Fruit fly (Drosophila melanogaster) whole organism, embryonic: ENCODE measurements around the gene CBP.

Source experiments
- Bteb2 ChIP-seq: fragments of 200-800 bp; sonication (Bioruptor generic); optimal IDR thresholded peaks from 2 replicates; lab custom pipeline; 2016; ENCODE audit warnings: missing biosample characterization, missing genetic modification characterization
- CG10321 ChIP-seq: fragments of 200-800 bp; sonication (Bioruptor generic); IDR thresholded peaks from 2 replicates; pipeline ENCODE4 v1.3.6; 2022; ENCODE audit warnings: missing biosample characterization, missing genetic modification characterization
- CG10462 ChIP-seq: fragments of 200-800 bp; sonication (Bioruptor generic); optimal IDR thresholded peaks from 2 replicates; lab custom pipeline; 2016; ENCODE audit warnings: missing biosample characterization, missing genetic modification characterization
- CG10543 ChIP-seq: fragments of 200-800 bp; sonication (Bioruptor generic); optimal IDR thresholded peaks from 3 replicates; lab custom pipeline; 2017; ENCODE audit warnings: missing biosample characterization, mild to moderate bottlenecking, missing genetic modification characterization, moderate library complexity
- CG11695 ChIP-seq: fragments of 200-800 bp; sonication (Bioruptor generic); IDR thresholded peaks from 3 replicates; pipeline ENCODE4 v1.3.6; 2022; ENCODE audit warnings: missing biosample characterization, missing genetic modification characterization
- CG12104 ChIP-seq: fragments of 200-800 bp; sonication (Bioruptor generic); optimal IDR thresholded peaks from 3 replicates; lab custom pipeline; 2016; ENCODE audit warnings: missing biosample characterization, missing genetic modification characterization
- CG12744 ChIP-seq: fragments of 200-800 bp; sonication (Bioruptor generic); optimal IDR thresholded peaks from 2 replicates; lab custom pipeline; 2016; ENCODE audit warnings: missing biosample characterization, missing genetic modification characterization
- CG15269 ChIP-seq: fragments of 200-800 bp; sonication (Bioruptor generic); optimal IDR thresholded peaks from 2 replicates; lab custom pipeline; 2018; ENCODE audit warnings: missing biosample characterization, mild to moderate bottlenecking, missing genetic modification characterization, moderate library complexity
- CG15601 ChIP-seq: fragments of 200-800 bp; sonication (Bioruptor generic); optimal IDR thresholded peaks from 3 replicates; lab custom pipeline; 2019; ENCODE audit warnings: missing biosample characterization, mild to moderate bottlenecking, missing genetic modification characterization, moderate library complexity
- CG17186 ChIP-seq: fragments of 200-800 bp; sonication (Bioruptor generic); optimal IDR thresholded peaks from 3 replicates; lab custom pipeline; 2017; ENCODE audit warnings: missing biosample characterization, missing genetic modification reagents, missing genetic modification characterization
- CG2199 ChIP-seq: fragments of 200-800 bp; sonication (Bioruptor generic); IDR thresholded peaks from 3 replicates; pipeline ENCODE4 v1.3.6; 2022; ENCODE audit warnings: missing biosample characterization, missing genetic modification characterization
- CG2889 ChIP-seq: fragments of 200-800 bp; sonication (Bioruptor generic); IDR thresholded peaks from 3 replicates; pipeline ENCODE4 v1.3.6; 2022; ENCODE audit warnings: missing biosample characterization, missing genetic modification characterization
- CG30431 ChIP-seq: fragments of 200-800 bp; sonication (Bioruptor generic); optimal IDR thresholded peaks from 2 replicates; lab custom pipeline; 2017; ENCODE audit warnings: missing biosample characterization, missing genetic modification characterization
- CG3163 ChIP-seq: fragments of 200-800 bp; sonication (Bioruptor generic); optimal IDR thresholded peaks from 3 replicates; lab custom pipeline; 2016; ENCODE audit warnings: missing biosample characterization, missing genetic modification characterization
- CG3847 ChIP-seq: fragments of 200-800 bp; sonication (Bioruptor generic); IDR thresholded peaks from 2 replicates; pipeline ENCODE4 v1.3.6; 2022; ENCODE audit warnings: missing biosample characterization, missing genetic modification characterization
- CG4360 ChIP-seq: fragments of 200-800 bp; sonication (Bioruptor generic); IDR thresholded peaks from 2 replicates; pipeline ENCODE4 v1.3.6; 2022; ENCODE audit warnings: missing biosample characterization, missing genetic modification characterization
- CG4424 ChIP-seq: fragments of 200-800 bp; sonication (Bioruptor generic); optimal IDR thresholded peaks from 3 replicates; lab custom pipeline; 2016; ENCODE audit warnings: missing biosample characterization, missing genetic modification characterization
- CG6854 ChIP-seq: fragments of 200-800 bp; sonication (Bioruptor generic); optimal IDR thresholded peaks from 3 replicates; lab custom pipeline; 2017; ENCODE audit warnings: missing biosample characterization, mild to moderate bottlenecking, missing genetic modification characterization
- CG8290 ChIP-seq, 3 experiments: fragments of 200-800 bp; sonication (Bioruptor generic); optimal IDR thresholded peaks; 2 replicates each; lab custom pipeline; 2016 to 2019; ENCODE audit warnings: missing biosample characterization in 3 of 3, missing genetic modification characterization in 3 of 3, mild to moderate bottlenecking in 2 of 3, moderate library complexity in 1 of 3
- CG8478 ChIP-seq: fragments of >200 bp; optimal IDR thresholded peaks from 2 replicates; lab custom pipeline; 2018
- CG9609 ChIP-seq: fragments of 200-800 bp; sonication (Bioruptor generic); optimal IDR thresholded peaks from 3 replicates; lab custom pipeline; 2016; ENCODE audit warnings: missing biosample characterization, missing genetic modification characterization
- CoRest ChIP-seq: fragments of 200-800 bp; sonication (Bioruptor generic); optimal IDR thresholded peaks from 3 replicates; lab custom pipeline; 2018; ENCODE audit warnings: missing biosample characterization, mild to moderate bottlenecking, missing genetic modification characterization, moderate library complexity
- Dad ChIP-seq: fragments of 200-800 bp; sonication (Bioruptor generic); optimal IDR thresholded peaks from 3 replicates; lab custom pipeline; 2016; ENCODE audit warnings: missing biosample characterization, missing genetic modification characterization
- Dll ChIP-seq: fragments of 200-800 bp; sonication (Bioruptor generic); IDR thresholded peaks from 4 replicates; pipeline ENCODE4 v1.3.6; 2022; ENCODE audit warnings: missing biosample characterization, missing genetic modification characterization; ENCODE audit not compliant: partially characterized antibody
- E2f1 ChIP-seq: fragments of 200-800 bp; sonication (Bioruptor generic); IDR thresholded peaks from 2 replicates; pipeline ENCODE4 v1.3.6; 2022; ENCODE audit warnings: missing biosample characterization, missing genetic modification characterization
- Fer1 ChIP-seq: fragments of 200-800 bp; sonication (Bioruptor generic); optimal IDR thresholded peaks from 2 replicates; lab custom pipeline; 2017; ENCODE audit warnings: missing biosample characterization, mild to moderate bottlenecking, missing genetic modification characterization
- HLH54F ChIP-seq: fragments of 200-800 bp; sonication (Bioruptor generic); optimal IDR thresholded peaks from 3 replicates; lab custom pipeline; 2016; ENCODE audit warnings: missing biosample characterization, missing genetic modification characterization
- Hmr ChIP-seq: fragments of 200-800 bp; sonication (Bioruptor generic); optimal IDR thresholded peaks from 3 replicates; lab custom pipeline; 2017; ENCODE audit warnings: mild to moderate bottlenecking, missing biosample characterization, missing genetic modification reagents, missing genetic modification characterization
- Hr39 ChIP-seq: fragments of >200 bp; optimal IDR thresholded peaks from 2 replicates; lab custom pipeline; 2017
- Hr78 ChIP-seq, 2 experiments: fragments of 200-800 bp in 1 of 2; fragments of >200 bp in 1 of 2; sonication (Bioruptor generic) in 1 of 2; optimal IDR thresholded peaks; 2 replicates each; lab custom pipeline; 2017 to 2019; ENCODE audit warnings: missing biosample characterization in 2 of 2, missing genetic modification characterization in 2 of 2, mild to moderate bottlenecking in 1 of 2, moderate library complexity in 1 of 2
- Hsf ChIP-seq: fragments of 200-800 bp; sonication (Bioruptor generic); optimal IDR thresholded peaks from 3 replicates; lab custom pipeline; 2016; ENCODE audit warnings: missing biosample characterization, missing genetic modification characterization
- NfI ChIP-seq: fragments of 200-800 bp; sonication (Bioruptor generic); optimal IDR thresholded peaks from 3 replicates; lab custom pipeline; 2018; ENCODE audit warnings: missing biosample characterization, mild to moderate bottlenecking, missing genetic modification characterization, moderate library complexity
- Xrp1 ChIP-seq: fragments of 200-800 bp; sonication (Bioruptor generic); IDR thresholded peaks from 2 replicates; pipeline ENCODE4 v1.3.6; 2022; ENCODE audit warnings: missing biosample characterization, missing genetic modification characterization
- cg ChIP-seq: fragments of 200-800 bp; sonication (Bioruptor generic); optimal IDR thresholded peaks from 3 replicates; lab custom pipeline; 2019; ENCODE audit warnings: missing biosample characterization, mild to moderate bottlenecking, missing genetic modification characterization, moderate library complexity
- fd102C ChIP-seq: fragments of 200-800 bp; sonication (Bioruptor generic); optimal IDR thresholded peaks from 2 replicates; lab custom pipeline; 2018; ENCODE audit warnings: missing biosample characterization, mild to moderate bottlenecking, missing genetic modification characterization, moderate library complexity
- fd64A ChIP-seq: fragments of 200-800 bp; sonication (Bioruptor generic); optimal IDR thresholded peaks from 3 replicates; lab custom pipeline; 2018; ENCODE audit warnings: missing biosample characterization, mild to moderate bottlenecking, missing genetic modification characterization
- grau ChIP-seq: fragments of 200-800 bp; optimal IDR thresholded peaks from 3 replicates; lab custom pipeline; 2019; ENCODE audit warnings: missing biosample characterization, mild to moderate bottlenecking, missing genetic modification characterization, moderate library complexity
- grn ChIP-seq: fragments of 200-800 bp; sonication (Bioruptor generic); optimal IDR thresholded peaks from 3 replicates; lab custom pipeline; 2017; ENCODE audit warnings: missing biosample characterization, missing genetic modification characterization
- her ChIP-seq: fragments of 200-800 bp; sonication (Bioruptor generic); optimal IDR thresholded peaks from 2 replicates; lab custom pipeline; 2016; ENCODE audit warnings: missing biosample characterization, missing genetic modification characterization
- hkb ChIP-seq, 2 experiments: fragments of 200-800 bp in 1 of 2; fragments of >200 bp in 1 of 2; sonication (Bioruptor generic) in 1 of 2; IDR thresholded peaks in 1 of 2; optimal IDR thresholded peaks in 1 of 2; 2 replicates each; pipeline versions ENCODE4 v1.3.6 to Lab custom; 2017 to 2022; ENCODE audit warnings: missing biosample characterization in 1 of 2, missing genetic modification characterization in 1 of 2
- insv ChIP-seq, 2 experiments: fragments of 200-800 bp; sonication (Bioruptor generic); optimal IDR thresholded peaks; 3 replicates each; lab custom pipeline; 2016 to 2018; ENCODE audit warnings: missing biosample characterization in 2 of 2, missing genetic modification characterization in 2 of 2
- org-1 ChIP-seq: fragments of 200-800 bp; sonication (Bioruptor generic); optimal IDR thresholded peaks from 2 replicates; lab custom pipeline; 2017; ENCODE audit warnings: missing biosample characterization, missing genetic modification characterization
- pzg ChIP-seq: fragments of 200-800 bp; sonication (Bioruptor generic); optimal IDR thresholded peaks from 3 replicates; lab custom pipeline; 2018; ENCODE audit warnings: missing biosample characterization, mild to moderate bottlenecking, missing genetic modification characterization, moderate library complexity
- sc ChIP-seq, 3 experiments: fragments of >200 bp in 2 of 3; fragments of 200-800 bp in 1 of 3; sonication (Bioruptor generic) in 1 of 3; optimal IDR thresholded peaks; 2 replicates in 2 of 3; 3 replicates in 1 of 3; lab custom pipeline; 2017; ENCODE audit warnings: mild to moderate bottlenecking in 1 of 3, missing biosample characterization in 1 of 3, missing genetic modification characterization in 1 of 3, missing genetic modification reagents in 1 of 3
- schlank ChIP-seq: fragments of 200-800 bp; sonication (Bioruptor generic); optimal IDR thresholded peaks from 2 replicates; lab custom pipeline; 2018; ENCODE audit warnings: missing biosample characterization, mild to moderate bottlenecking, missing genetic modification characterization
- sqz ChIP-seq: fragments of 200-800 bp; sonication (Bioruptor generic); optimal IDR thresholded peaks from 3 replicates; lab custom pipeline; 2018; ENCODE audit warnings: missing biosample characterization, mild to moderate bottlenecking, missing genetic modification characterization
- tll ChIP-seq, 2 experiments: fragments of 200-800 bp in 1 of 2; fragments of >200 bp in 1 of 2; sonication (Bioruptor generic) in 1 of 2; optimal IDR thresholded peaks; 2 replicates each; lab custom pipeline; 2017 to 2019; ENCODE audit warnings: missing biosample characterization in 2 of 2, missing genetic modification characterization in 2 of 2, mild to moderate bottlenecking in 1 of 2, moderate library complexity in 1 of 2
- tup ChIP-seq: fragments of 200-800 bp; sonication (Bioruptor generic); optimal IDR thresholded peaks from 2 replicates; lab custom pipeline; 2016; ENCODE audit warnings: missing biosample characterization, mild to moderate bottlenecking, missing genetic modification characterization, moderate library complexity
- unc-4 ChIP-seq: fragments of 200-800 bp; sonication (Bioruptor generic); IDR thresholded peaks from 2 replicates; pipeline ENCODE4 v1.3.6; 2022; ENCODE audit warnings: missing biosample characterization, missing genetic modification characterization; ENCODE audit not compliant: partially characterized antibody

The CBP gene

dm6 chrX:7324816-7325246 lies 12.3 kb upstream of the CBP start (continued):
- peak; percentile 83 for TF ChIP-seq fd102C (GFP tag; lab: Kevin White, UChicago)
- TF ChIP-seq Bteb2 (GFP tag; lab: Kevin White, UChicago): peak; percentile 80
- peak; percentile 94 for TF ChIP-seq E2f1 (GFP tag; lab: Robert Waterston, UW)
- TF ChIP-seq CG11695 (GFP tag; lab: Robert Waterston, UW): peak; percentile 97
- TF ChIP-seq Fer1 (GFP tag; lab: Kevin White, UChicago): peak; percentile 96
- TF ChIP-seq fd64A (GFP tag; lab: Kevin White, UChicago): peak; percentile 93
- peak; percentile 96 for TF ChIP-seq sqz (GFP tag; lab: Kevin White, UChicago)
- peak; percentile 90 for TF ChIP-seq CG3847
- TF ChIP-seq grau: peak; percentile 96
- peak; percentile 94 for TF ChIP-seq org-1
- no peak for TF ChIP-seq sc (optimal IDR thresholded peaks at IDR 0.05; lab: Kevin White, UChicago)
- TF ChIP-seq sc (GFP tag; optimal IDR thresholded peaks at IDR 0.05; lab: Kevin White, UChicago): peak; percentile 95
- TF ChIP-seq Hsf (GFP tag; lab: Kevin White, UChicago): peak; percentile 93
- peak; percentile 97 for TF ChIP-seq CoRest (tag; lab: Kevin White, UChicago)
- no peak for TF ChIP-seq Hr39 (lab: Kevin White, UChicago)
- TF ChIP-seq CG30431: peak; percentile 91
- peak in 1 of 2 experiments; percentile 93 for TF ChIP-seq Hr78 (GFP tag; optimal IDR thresholded peaks at IDR 0.05; lab: Kevin White, UChicago)
- TF ChIP-seq CG17186 (GFP tag; lab: Kevin White, UChicago): peak; percentile 86
- TF ChIP-seq CG4360 (GFP tag; lab: Robert Waterston, UW): peak; percentile 73
- peak; percentile 91 for TF ChIP-seq NfI
- no peak for TF ChIP-seq Dll (GFP tag; lab: Robert Waterston, UW)
- peak; percentile 95 for TF ChIP-seq Hmr (GFP tag; lab: Kevin White, UChicago)
- peak in 1 of 2 experiments; percentile 70 for TF ChIP-seq tll (GFP tag; optimal IDR thresholded peaks at IDR 0.05; lab: Kevin White, UChicago)
- peak; percentile 93 for TF ChIP-seq CG10462
- peak; percentile 76 for TF ChIP-seq grn (GFP tag; lab: Kevin White, UChicago)
- peak; percentile 11 for TF ChIP-seq pzg (GFP tag; lab: Kevin White, UChicago)
- TF ChIP-seq tup (GFP tag; lab: Kevin White, UChicago): peak; percentile 72
- no peak for TF ChIP-seq CG8478 (lab: Kevin White, UChicago)
- peak; percentile 81 for TF ChIP-seq schlank (tag; lab: Kevin White, UChicago)
- TF ChIP-seq CG2889 (GFP tag; lab: Robert Waterston, UW): peak; percentile 88
- TF ChIP-seq unc-4 (GFP tag; lab: Robert Waterston, UW): no peak
- peak; percentile 97 for TF ChIP-seq CG15601 (tag; lab: Kevin White, UChicago)
- TF ChIP-seq CG15269: peak; percentile 98
- peak; percentile 88 for TF ChIP-seq CG10543 (GFP tag; lab: Kevin White, UChicago)
- peak; percentile 95 for TF ChIP-seq CG12104 (GFP tag; lab: Kevin White, UChicago)
- TF ChIP-seq Xrp1 (GFP tag; lab: Robert Waterston, UW): peak; percentile 99
- TF ChIP-seq CG4424: peak; percentile 96
- peak; percentile 86 for TF ChIP-seq CG12744
- peak in 1 of 2 experiments; percentile 75 for TF ChIP-seq insv (GFP tag; optimal IDR thresholded peaks at IDR 0.05; lab: Kevin White, UChicago)
- peak; percentile 94 for TF ChIP-seq CG8290 (GFP tag; optimal IDR thresholded peaks at IDR 0.05; lab: Kevin White, UChicago)
- TF ChIP-seq CG8290 (tag; optimal IDR thresholded peaks at IDR 0.05; lab: Kevin White, UChicago): peak; percentile 81 to 87
- peak; percentile 67 for TF ChIP-seq CG9609 (GFP tag; lab: Kevin White, UChicago)
- TF ChIP-seq Dad: peak; percentile 77
- peak; percentile 92 for TF ChIP-seq CG6854
- peak; percentile 82 for TF ChIP-seq cg (GFP tag; lab: Kevin White, UChicago)
- TF ChIP-seq CG2199 (GFP tag; lab: Robert Waterston, UW): peak; percentile 85; the same call in 2 of the 3 replicates
- TF ChIP-seq CG10321: peak; percentile 79
- peak; percentile 73 for TF ChIP-seq HLH54F
- no peak for TF ChIP-seq CG3163 (GFP tag; lab: Kevin White, UChicago)
- no peak for TF ChIP-seq hkb (optimal IDR thresholded peaks at IDR 0.05; lab: Kevin White, UChicago)
- TF ChIP-seq hkb (GFP tag; IDR thresholded peaks at IDR 0.05; lab: Robert Waterston, UW): peak; percentile 97
- TF ChIP-seq her: no peak
